Fruit fly (Drosophila melanogaster): ENCODE data around the gene Rpp20.

The Rpp20 gene

dm6 chrX:19788621-19788944 is 44.4 kb downstream of the Rpp20 start:
- TF ChIP-seq OdsH (GFP tag; optimal IDR thresholded peaks at IDR 0.05) (no peak), Gug (GFP tag; IDR thresholded peaks at IDR 0.05) (no peak), cyc (GFP tag; optimal IDR thresholded peaks at IDR 0.05) (no peak), dsx (GFP tag; optimal IDR thresholded peaks at IDR 0.05; ENCODE audit: poor library complexity, severe bottlenecking) (no peak), dac (GFP tag; optimal IDR thresholded peaks at IDR 0.05) (no peak)

DNA sequence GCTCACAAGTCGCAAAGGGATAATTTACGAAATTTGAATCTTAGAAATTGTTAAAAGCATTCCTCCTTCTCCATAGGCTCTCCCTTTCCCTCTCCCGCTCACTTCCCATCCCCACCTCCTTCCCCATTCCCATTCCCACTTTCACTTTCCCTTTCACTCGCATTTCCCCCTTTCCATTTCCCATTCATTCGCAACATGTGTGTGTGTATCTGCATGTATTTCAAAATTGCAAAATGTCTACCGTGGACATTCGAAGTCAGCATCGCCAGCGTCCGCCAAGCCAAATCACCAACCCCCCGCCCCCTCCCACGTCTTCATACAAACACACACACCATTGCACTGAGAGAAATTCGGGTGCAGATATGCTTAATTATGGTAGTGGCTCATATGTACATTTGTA is 47.6 kb downstream of the Rpp20 start:
- TF ChIP-seq lz (GFP tag; optimal IDR thresholded peaks at IDR 0.05) (no peak), acj6 (GFP tag; optimal IDR thresholded peaks at IDR 0.05) (no peak), Lpt (GFP tag; optimal IDR thresholded peaks at IDR 0.05) (no peak), vri (GFP tag; optimal IDR thresholded peaks at IDR 0.05) (no peak), ss (GFP tag; optimal IDR thresholded peaks at IDR 0.05) (no peak), CG3032 (tag; optimal IDR thresholded peaks at IDR 0.05) (no peak), CG4318 (GFP tag; optimal IDR thresholded peaks at IDR 0.05) (no peak), achi (GFP tag; optimal IDR thresholded peaks at IDR 0.05) (no peak), CG10631 (GFP tag; optimal IDR thresholded peaks at IDR 0.05) (no peak), CG34406 (GFP tag; optimal IDR thresholded peaks at IDR 0.05) (no peak), CG15336 (GFP tag; IDR thresholded peaks at IDR 0.05) (no peak), eg (GFP tag; IDR thresholded peaks at IDR 0.05) (no peak), fd59A (GFP tag; optimal IDR thresholded peaks at IDR 0.05) (no peak)

DNA sequence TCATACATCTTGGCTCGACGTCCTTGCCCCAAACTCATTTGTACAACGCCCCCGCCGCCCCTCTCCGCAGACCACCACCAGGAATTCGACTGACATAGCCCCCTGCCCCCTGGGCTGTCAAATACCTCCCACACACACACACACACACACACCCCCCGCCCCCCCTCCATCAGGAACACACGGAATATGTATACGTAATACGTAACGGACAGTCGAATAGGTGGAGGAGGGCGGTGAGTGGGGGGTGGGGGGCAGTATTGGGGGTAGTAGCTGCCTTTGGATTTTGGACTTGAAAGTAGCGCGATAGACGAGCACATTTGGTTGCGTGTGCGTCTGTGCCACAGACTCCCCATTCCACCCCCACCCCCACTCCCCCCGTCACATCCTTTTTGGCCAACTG is 48.3 kb downstream of the Rpp20 start:
- TF ChIP-seq Gug (GFP tag; IDR thresholded peaks at IDR 0.05): no peak
- TF ChIP-seq Sox14 (GFP tag; optimal IDR thresholded peaks at IDR 0.05): no peak
- TF ChIP-seq Hr4 (GFP tag; optimal IDR thresholded peaks at IDR 0.05): no peak
- no peak for TF ChIP-seq CG8632 (GFP tag; optimal IDR thresholded peaks at IDR 0.05)
- TF ChIP-seq CG3032 (tag; optimal IDR thresholded peaks at IDR 0.05): no peak

Data from whole organism, prepupa.